Worm (Caenorhabditis elegans): Measurements from ENCODE around the gene idpc-5.

ce11 chrV:9629643-9630042, 6.9 kb upstream of the idpc-5 start, which contains the start of gene col-146:
- TF ChIP-seq C04F5.9 (tag; optimal IDR thresholded peaks at IDR 0.05) (no peak), ces-1 (GFP tag; optimal IDR thresholded peaks at IDR 0.05) (no peak)
